Worm (Caenorhabditis elegans) whole organism, L4 larva: Measurements from ENCODE around the gene C02B8.1.

Source experiments
- F44E2.7 ChIP-seq: fragments of 200-800 bp; sonication (Bioruptor generic); IDR thresholded peaks from 2 replicates; pipeline ENCODE4 v2.1.2; 2022; ENCODE audit warnings: missing genetic modification characterization, missing compliant biosample characterization
- R02D3.7 ChIP-seq: fragments of 150-350 bp; sonication (generic microtip); optimal IDR thresholded peaks from 3 replicates; lab custom pipeline; 2014; ENCODE audit warnings: missing biosample characterization, missing genetic modification characterization
- T20F7.1 ChIP-seq: fragments of 200-800 bp; sonication (Bioruptor generic); optimal IDR thresholded peaks from 2 replicates; lab custom pipeline; 2018; ENCODE audit warnings: mild to moderate bottlenecking, missing genetic modification characterization, missing compliant biosample characterization
- Y75B8A.6 ChIP-seq: fragments of 200-800 bp; sonication (Bioruptor generic); IDR thresholded peaks from 2 replicates; pipeline ENCODE4 v1.3.6; 2022; ENCODE audit warnings: missing genetic modification reagents, missing genetic modification characterization, missing compliant biosample characterization
- aha-1 ChIP-seq: fragments of 150-350 bp; peaks from one replicate; lab custom pipeline; 2014; ENCODE audit warnings: missing biosample characterization, missing genetic modification characterization
- aly-2 ChIP-seq: sonication (generic microtip); optimal IDR thresholded peaks from 2 replicates; lab custom pipeline; 2018; ENCODE audit warnings: missing biosample characterization, missing genetic modification characterization
- ceh-20 ChIP-seq: fragments of 200-800 bp; sonication (Bioruptor generic); IDR thresholded peaks from 2 replicates; pipeline ENCODE4 v1.3.6; 2022; ENCODE audit warnings: missing genetic modification reagents, missing genetic modification characterization, missing compliant biosample characterization
- cey-2 ChIP-seq: sonication (generic microtip); optimal IDR thresholded peaks from 3 replicates; lab custom pipeline; 2017; ENCODE audit warnings: missing genetic modification characterization, mild to moderate bottlenecking, missing compliant biosample characterization, antibody characterized with exemption, borderline replicate concordance; ENCODE audit not compliant: insufficient read depth
- daf-16 ChIP-seq, 3 experiments: sonication (generic microtip); optimal IDR thresholded peaks; 2 replicates each; lab custom pipeline; 2016 to 2017; ENCODE audit warnings: missing genetic modification characterization in 3 of 3, missing genetic modification reagents in 3 of 3, mild to moderate bottlenecking in 2 of 3, missing compliant biosample characterization in 2 of 3, missing biosample characterization in 1 of 3, moderate library complexity in 1 of 3
- dmd-6 ChIP-seq: fragments of 200-800 bp; sonication (Bioruptor generic); IDR thresholded peaks from 2 replicates; pipeline ENCODE4 v1.3.6; 2022; ENCODE audit warnings: missing genetic modification reagents, missing genetic modification characterization, missing compliant biosample characterization
- duxl-1 ChIP-seq: sonication (generic microtip); optimal IDR thresholded peaks from 2 replicates; lab custom pipeline; 2016; ENCODE audit warnings: mild to moderate bottlenecking, missing genetic modification characterization, moderate library complexity, missing compliant biosample characterization; ENCODE audit not compliant: poor library complexity
- dve-1 ChIP-seq: sonication (generic microtip); optimal IDR thresholded peaks from 2 replicates; lab custom pipeline; 2017; ENCODE audit warnings: antibody characterized with exemption, mild to moderate bottlenecking, missing genetic modification characterization, missing compliant biosample characterization; ENCODE audit not compliant: insufficient read depth
- hlh-11 ChIP-seq: fragments of 200-800 bp; sonication (Bioruptor generic); optimal IDR thresholded peaks from 2 replicates; lab custom pipeline; 2018; ENCODE audit warnings: mild to moderate bottlenecking, missing genetic modification characterization, missing compliant biosample characterization
- hlh-30 ChIP-seq: sonication (generic microtip); optimal IDR thresholded peaks from 2 replicates; lab custom pipeline; 2017; ENCODE audit warnings: antibody characterized with exemption, mild to moderate bottlenecking, missing genetic modification characterization, missing compliant biosample characterization; ENCODE audit not compliant: insufficient read depth
- lin-38 ChIP-seq: fragments of 200-800 bp; sonication (Bioruptor generic); IDR thresholded peaks from 2 replicates; pipeline ENCODE4 v1.3.6; 2022; ENCODE audit warnings: missing genetic modification reagents, missing genetic modification characterization, missing compliant biosample characterization
- mdl-1 ChIP-seq, 2 experiments: fragments of 150-350 bp in 1 of 2; sonication (generic microtip) in 1 of 2; optimal IDR thresholded peaks; 2 replicates each; lab custom pipeline; 2014 to 2017; ENCODE audit warnings: missing biosample characterization in 2 of 2, missing genetic modification characterization in 2 of 2
- mep-1 ChIP-seq: fragments of 150-350 bp; sonication (generic microtip); optimal IDR thresholded peaks from 3 replicates; lab custom pipeline; 2014; ENCODE audit warnings: missing biosample characterization, missing genetic modification characterization
- nhr-10 ChIP-seq: fragments of 150-350 bp; optimal IDR thresholded peaks from 2 replicates; lab custom pipeline; 2014; ENCODE audit warnings: missing biosample characterization, missing genetic modification characterization
- nhr-102 ChIP-seq: sonication (generic microtip); optimal IDR thresholded peaks from 2 replicates; lab custom pipeline; 2016; ENCODE audit warnings: mild to moderate bottlenecking, missing genetic modification characterization, moderate library complexity, missing compliant biosample characterization
- nhr-11 ChIP-seq: fragments of 150-350 bp; optimal IDR thresholded peaks from 2 replicates; lab custom pipeline; 2014; ENCODE audit warnings: missing biosample characterization, missing genetic modification characterization
- nhr-111 ChIP-seq: fragments of 200-800 bp; sonication (Bioruptor generic); optimal IDR thresholded peaks from 2 replicates; lab custom pipeline; 2018; ENCODE audit warnings: mild to moderate bottlenecking, missing genetic modification characterization, missing compliant biosample characterization
- nhr-28 ChIP-seq: fragments of 150-350 bp; optimal IDR thresholded peaks from 2 replicates; lab custom pipeline; 2014; ENCODE audit warnings: missing biosample characterization, missing genetic modification characterization
- nhr-41 ChIP-seq: fragments of 200-800 bp; sonication (Bioruptor generic); IDR thresholded peaks from 2 replicates; pipeline ENCODE4 v1.3.6; 2022; ENCODE audit warnings: missing genetic modification reagents, missing genetic modification characterization, missing compliant biosample characterization
- nhr-6 ChIP-seq: fragments of 150-350 bp; optimal IDR thresholded peaks from 2 replicates; lab custom pipeline; 2014; ENCODE audit warnings: missing biosample characterization, missing genetic modification characterization
- pha-4 ChIP-seq, 2 experiments: fragments of 150-350 bp in 1 of 2; fragments of 200-800 bp in 1 of 2; sonication (Bioruptor generic) in 1 of 2; IDR thresholded peaks in 1 of 2; optimal IDR thresholded peaks in 1 of 2; 2 replicates each; pipeline versions ENCODE4 v1.3.6 to Lab custom; 2014 to 2022; ENCODE audit warnings: missing genetic modification characterization in 2 of 2, missing genetic modification reagents in 2 of 2, missing biosample characterization in 1 of 2, missing compliant biosample characterization in 1 of 2
- php-3 ChIP-seq: fragments of 200-800 bp; sonication (Bioruptor generic); IDR thresholded peaks from 2 replicates; pipeline ENCODE4 v1.3.6; 2022; ENCODE audit warnings: missing genetic modification reagents, missing genetic modification characterization, missing compliant biosample characterization
- pqm-1 ChIP-seq: sonication (generic microtip); optimal IDR thresholded peaks from 2 replicates; lab custom pipeline; 2017; ENCODE audit warnings: missing biosample characterization, missing genetic modification characterization
- snpc-1.2 ChIP-seq: fragments of 200-800 bp; sonication (Bioruptor generic); IDR thresholded peaks from 2 replicates; pipeline ENCODE4 v1.3.6; 2022; ENCODE audit warnings: missing genetic modification reagents, missing genetic modification characterization, missing compliant biosample characterization
- unc-130 ChIP-seq: sonication (generic microtip); optimal IDR thresholded peaks from 2 replicates; lab custom pipeline; 2016; ENCODE audit warnings: missing genetic modification reagents, missing genetic modification characterization, missing compliant biosample characterization
- unc-62 ChIP-seq, 3 experiments: fragments of 150-350 bp in 1 of 3; sonication (generic microtip); optimal IDR thresholded peaks in 2 of 3; peaks in 1 of 3; 1 replicate in 1 of 3; 2 replicates in 2 of 3; lab custom pipeline; 2014 to 2017; ENCODE audit warnings: missing biosample characterization in 3 of 3, missing genetic modification characterization in 3 of 3, missing genetic modification reagents in 3 of 3, missing genotype in 1 of 3
- zag-1 ChIP-seq: fragments of 150-350 bp; optimal IDR thresholded peaks from 2 replicates; lab custom pipeline; 2014; ENCODE audit warnings: missing biosample characterization, missing genetic modification characterization
- zfp-2 ChIP-seq: sonication (generic microtip); optimal IDR thresholded peaks from 2 replicates; lab custom pipeline; 2016; ENCODE audit warnings: mild to moderate bottlenecking, missing genetic modification characterization, missing compliant biosample characterization

C02B8.1 gene

ce11 chrX:8110193-8110592, 37.3 kb upstream of the C02B8.1 start, which contains the start of gene K07E3.1:
TSS of gene K07E3.1 (plus strand) at chrX:8110439.
- TF ChIP-seq aha-1 (tag; lab: Kevin White, UChicago): peak; percentile 57
- no peak for TF ChIP-seq zag-1 (tag; lab: Kevin White, UChicago)

DNA sequence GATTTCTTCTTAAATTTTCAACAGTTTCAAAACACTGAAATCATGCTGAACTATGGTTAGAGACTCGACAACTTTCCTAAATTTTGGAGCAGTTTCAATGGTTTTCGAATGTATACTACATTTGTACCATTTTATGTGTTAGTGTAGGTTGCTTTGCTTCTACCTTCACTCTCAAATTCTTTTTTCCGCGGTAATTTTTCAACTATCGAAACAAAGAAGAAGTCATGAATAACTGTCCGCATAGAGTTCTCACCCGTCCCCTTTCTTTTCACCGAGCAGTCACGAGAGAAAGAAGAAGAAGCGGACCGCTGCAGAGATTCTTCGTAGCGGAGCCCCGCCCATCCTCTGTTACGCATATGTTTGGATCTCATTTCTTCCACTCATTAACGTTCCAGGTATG, 31.3 kb upstream of the C02B8.1 start, which contains the start of gene hlh-8:
Gene hlh-8, plus strand, starts transcription at position 301 of the 400 bp plus-strand sequence.
- TF ChIP-seq Y75B8A.6 (GFP tag; lab: Robert Waterston, UW) (no peak), snpc-1.2 (GFP tag; lab: Robert Waterston, UW) (no peak), nhr-111 (GFP tag; lab: Kevin White, UChicago) (no peak), php-3 (GFP tag; lab: Robert Waterston, UW) (no peak), aly-2 (tag; lab: Kevin White, UChicago) (no peak), R02D3.7 (no peak)

DNA sequence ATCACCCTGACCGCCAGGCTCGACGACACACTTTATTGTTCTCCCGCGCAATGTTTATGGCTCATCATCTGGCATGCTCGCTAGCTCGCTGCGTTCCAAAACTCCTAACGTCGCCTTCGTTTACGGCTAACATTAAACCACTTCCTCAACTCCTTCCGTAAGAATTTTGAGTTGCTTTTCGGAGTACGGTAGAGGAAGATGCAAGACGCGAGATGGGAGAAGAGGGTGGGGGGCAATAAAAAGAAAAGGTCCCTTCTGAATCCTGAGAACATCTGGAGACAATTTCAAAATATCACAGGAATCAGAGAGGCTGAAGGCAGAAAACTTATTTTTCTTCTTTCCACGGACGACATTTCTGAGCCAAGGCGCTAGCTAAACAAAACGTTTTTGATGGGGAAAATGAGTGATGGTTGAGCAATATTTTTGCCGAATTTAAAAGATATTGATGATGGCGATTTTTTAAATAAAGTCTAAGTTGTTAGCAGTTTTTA, 29.6 kb upstream of the C02B8.1 start:
- TF ChIP-seq unc-62 (GFP tag; optimal IDR thresholded peaks at IDR 0.05 in 1 of 2; lab: Kevin White, UChicago) (peak in 1 of 2 experiments; percentile 34), unc-62 (tag; optimal IDR thresholded peaks at IDR 0.05; lab: Kevin White, UChicago) (no peak), F44E2.7 (GFP tag; lab: Robert Waterston, UW) (no peak), nhr-41 (no peak), nhr-102 (tag; lab: Kevin White, UChicago) (no peak), hlh-30 (tag; lab: Kevin White, UChicago) (no peak)

- TF ChIP-seq unc-62 (GFP tag; optimal IDR thresholded peaks at IDR 0.05 in 1 of 2; lab: Kevin White, UChicago) (peak in 1 of 2 experiments; percentile 94), unc-62 (tag; optimal IDR thresholded peaks at IDR 0.05; lab: Kevin White, UChicago) (no peak), zfp-2 (no peak)
Observed at ce11 chrX:8120281-8120680, 27.2 kb upstream of the C02B8.1 start.

DNA sequence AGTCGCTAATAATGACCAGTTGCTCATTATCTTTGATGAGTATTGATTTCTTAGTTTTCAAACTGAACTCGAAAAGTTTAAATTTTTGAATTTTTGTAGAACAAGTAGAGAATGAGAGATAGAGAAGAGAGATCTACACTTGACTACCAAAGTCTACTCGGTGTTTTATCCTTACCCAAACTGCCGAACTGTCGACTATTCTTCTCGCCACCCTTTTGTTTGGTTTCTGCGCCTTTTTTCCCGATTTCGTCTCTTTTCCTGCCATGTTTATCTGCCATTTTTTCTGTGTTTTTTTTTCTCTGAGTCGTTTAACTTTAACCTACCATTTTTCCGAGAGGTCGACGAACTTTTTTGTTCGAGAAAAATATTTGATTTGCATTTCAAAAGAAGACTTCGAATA, 24.3 kb upstream of the C02B8.1 start, which contains the start of gene C02B8.12:
Gene C02B8.12, minus strand, starts transcription at position 175 of the 400 bp plus-strand sequence.
- TF ChIP-seq aha-1 (tag; lab: Kevin White, UChicago) (peak; percentile 92), lin-38 (GFP tag; lab: Robert Waterston, UW) (no peak)

DNA sequence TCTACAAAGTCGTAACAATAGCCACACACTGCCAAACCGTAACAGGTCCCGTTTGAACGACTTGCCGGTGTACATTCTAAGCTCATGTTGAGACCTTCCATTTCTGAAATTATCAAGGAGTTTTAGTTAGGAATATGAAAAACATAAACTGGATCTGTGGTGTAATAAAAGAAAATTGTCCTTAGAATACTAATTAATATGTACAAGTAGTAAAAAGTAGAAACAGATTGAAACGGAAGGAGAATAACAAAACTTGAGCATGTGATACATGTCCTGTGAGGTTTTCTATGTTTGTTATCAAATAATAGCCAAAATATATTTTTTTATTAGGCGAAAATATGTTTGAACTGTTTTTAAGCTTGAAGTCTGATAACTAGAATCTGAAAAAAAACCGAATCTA, 18.0 kb upstream of the C02B8.1 start, which contains the start of gene frpr-1:
Gene frpr-1, minus strand, starts transcription at position 101 of the 400 bp plus-strand sequence.
- peak in 1 of 2 experiments; percentile 38 for TF ChIP-seq unc-62 (GFP tag; optimal IDR thresholded peaks at IDR 0.05 in 1 of 2; lab: Kevin White, UChicago)
- no peak for TF ChIP-seq unc-62 (tag; optimal IDR thresholded peaks at IDR 0.05; lab: Kevin White, UChicago)
- no peak for TF ChIP-seq ceh-20 (GFP tag; lab: Robert Waterston, UW)
- TF ChIP-seq, all 104 proteins: peak for 1

DNA sequence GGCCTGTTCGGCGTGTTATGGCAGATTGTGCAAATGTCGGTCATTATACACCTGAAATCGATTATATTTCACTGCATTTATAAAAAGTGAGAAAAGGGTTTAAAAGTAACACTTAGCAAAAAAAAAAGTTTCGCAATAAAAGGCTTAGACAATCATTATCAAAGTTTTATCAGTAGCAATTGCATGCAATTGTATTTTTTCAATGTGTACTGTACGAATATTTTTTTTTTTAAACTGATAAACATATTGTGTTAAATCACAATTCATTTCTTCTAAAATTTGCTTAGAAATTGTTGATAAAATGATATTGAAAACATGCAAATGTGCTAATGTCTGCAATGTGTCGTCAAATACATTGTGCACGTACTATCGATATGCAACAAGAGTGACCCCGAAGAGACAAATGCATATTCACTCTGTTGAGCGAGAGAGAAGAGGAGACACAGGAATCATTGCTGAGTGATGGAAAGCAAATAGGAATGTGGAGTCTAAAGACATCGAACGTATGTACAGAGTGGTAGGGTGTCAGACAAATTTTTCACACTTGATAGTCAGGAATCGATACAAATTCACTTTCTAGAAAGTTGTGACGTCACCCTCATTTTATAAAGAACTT, 11.1 kb upstream of the C02B8.1 start, which contains the start of gene C02B8.6:
Gene C02B8.6, minus strand, starts transcription at position 51 of the 616 bp plus-strand sequence.
- TF ChIP-seq hlh-11 (tag; lab: Kevin White, UChicago): peak; percentile 68
- no peak for TF ChIP-seq unc-130 (GFP tag; lab: Kevin White, UChicago)
- peak; percentile 84 for TF ChIP-seq mep-1
- TF ChIP-seq nhr-6 (tag; lab: Kevin White, UChicago): peak; percentile 54
- TF ChIP-seq zfp-2: no peak
- TF ChIP-seq pqm-1: peak; percentile 56
- TF ChIP-seq pha-4 (GFP tag; IDR thresholded peaks at IDR 0.05; lab: Robert Waterston, UW): no peak
- TF ChIP-seq pha-4 (tag; optimal IDR thresholded peaks at IDR 0.05; lab: Kevin White, UChicago): peak; percentile 81
- TF ChIP-seq dve-1 (tag; lab: Kevin White, UChicago): peak; percentile 87
- peak in 1 of 2 experiments; percentile 3 for TF ChIP-seq daf-16 (GFP tag; optimal IDR thresholded peaks at IDR 0.05; lab: Kevin White, UChicago)
- peak; percentile 75 for TF ChIP-seq daf-16 (tag; optimal IDR thresholded peaks at IDR 0.05; lab: Kevin White, UChicago)
- TF ChIP-seq dmd-6 (GFP tag; lab: Robert Waterston, UW): peak; percentile 55
- TF ChIP-seq duxl-1 (tag; lab: Kevin White, UChicago): peak; percentile 11
- peak; percentile 67 for TF ChIP-seq aha-1 (tag; lab: Kevin White, UChicago)
- no peak for TF ChIP-seq F44E2.7 (GFP tag; lab: Robert Waterston, UW)
- 0 out of 2 replicates have a peak, but pooled peaks have one; percentile 58 for TF ChIP-seq nhr-41
- no peak for TF ChIP-seq nhr-10
- TF ChIP-seq nhr-11 (tag; lab: Kevin White, UChicago): peak; percentile 12
- no peak for TF ChIP-seq cey-2 (tag; lab: Kevin White, UChicago)
- TF ChIP-seq mdl-1 (tag; optimal IDR thresholded peaks at IDR 0.05; lab: Kevin White, UChicago): no peak
- no peak for TF ChIP-seq aly-2 (tag; lab: Kevin White, UChicago)
- TF ChIP-seq unc-62 (GFP tag; optimal IDR thresholded peaks at IDR 0.05 in 1 of 2; lab: Kevin White, UChicago): peak in 1 of 2 experiments; percentile 93
- no peak for TF ChIP-seq unc-62 (tag; optimal IDR thresholded peaks at IDR 0.05; lab: Kevin White, UChicago)
- peak; percentile 47 for TF ChIP-seq T20F7.1 (GFP tag; lab: Kevin White, UChicago)
- TF ChIP-seq zag-1 (tag; lab: Kevin White, UChicago): no peak
- peak; percentile 70 for TF ChIP-seq nhr-28 (tag; lab: Kevin White, UChicago)
- no peak for TF ChIP-seq lin-38 (GFP tag; lab: Robert Waterston, UW)
